Fruit fly (Drosophila melanogaster) whole organism: ENCODE results near the gene CG13813.

Experiments used
- Dll ChIP-seq: fragments of >200 bp; optimal IDR thresholded peaks from 2 replicates; lab custom pipeline; 2017
- pan ChIP-seq: fragments of >200 bp; optimal IDR thresholded peaks from 2 replicates; lab custom pipeline; 2017
- psq ChIP-seq: fragments of >200 bp; optimal IDR thresholded peaks from 2 replicates; lab custom pipeline; 2017

DNA sequence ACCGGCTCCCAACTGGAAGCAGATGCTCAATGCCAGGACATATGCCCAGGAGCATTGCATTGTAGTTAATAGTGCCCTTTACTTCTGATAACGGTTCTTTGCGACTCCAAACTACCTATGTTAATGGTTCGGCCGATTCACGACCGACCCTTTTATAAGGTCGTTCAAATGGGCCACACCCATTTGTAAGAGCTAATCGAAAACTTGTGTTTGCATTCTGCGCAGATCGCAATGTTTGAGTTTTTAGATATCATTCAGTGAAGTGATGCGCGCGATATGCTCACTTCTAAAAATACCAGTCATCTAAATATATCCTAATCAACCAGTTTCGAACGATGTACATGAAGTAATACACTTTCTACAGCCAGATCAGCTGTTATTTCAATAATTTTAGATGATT, 29.9 kb upstream of the CG13813 start, which contains the start of gene obst-F:
- TF ChIP-seq psq (lab: Kevin White, UChicago) (no peak), Dll (lab: Kevin White, UChicago) (no peak), pan (lab: Kevin White, UChicago) (no peak)
